Worm (Caenorhabditis elegans) whole organism, early embryonic: Measurements from ENCODE around the gene M05D6.1.

ENCODE experiments used
- B0310.2 ChIP-seq: sonication (generic microtip); optimal IDR thresholded peaks from 2 replicates; lab custom pipeline; 2016; ENCODE audit warnings: mild to moderate bottlenecking, missing genetic modification characterization, missing compliant biosample characterization
- F13C5.2 ChIP-seq: sonication (generic microtip); optimal IDR thresholded peaks from 2 replicates; lab custom pipeline; 2017; ENCODE audit warnings: mild to moderate bottlenecking, missing genetic modification characterization, inconsistent platforms, missing compliant biosample characterization
- aly-1 ChIP-seq: sonication (generic microtip); optimal IDR thresholded peaks from 2 replicates; lab custom pipeline; 2016; ENCODE audit warnings: missing genetic modification characterization, missing compliant biosample characterization
- ama-1 ChIP-seq: fragments of 150-350 bp; optimal IDR thresholded peaks from 2 replicates; lab custom pipeline; 2014
- ceh-13 ChIP-seq: fragments of 200-800 bp; sonication (Bioruptor generic); optimal IDR thresholded peaks from 2 replicates; lab custom pipeline; 2018; ENCODE audit warnings: mild to moderate bottlenecking, missing genetic modification characterization, missing compliant biosample characterization
- ceh-36 ChIP-seq: sonication (generic microtip); optimal IDR thresholded peaks from 2 replicates; lab custom pipeline; 2016; ENCODE audit warnings: missing genetic modification characterization, inconsistent platforms, missing compliant biosample characterization
- ets-7 ChIP-seq: sonication (generic microtip); optimal IDR thresholded peaks from 2 replicates; lab custom pipeline; 2016; ENCODE audit warnings: missing genotype, missing genetic modification characterization, missing compliant biosample characterization
- flt-1 ChIP-seq: fragments of 200-800 bp; sonication (Bioruptor generic); IDR thresholded peaks from 2 replicates; pipeline ENCODE4 v1.3.6; 2022; ENCODE audit warnings: missing genetic modification characterization, missing compliant biosample characterization
- hmbx-1 ChIP-seq: sonication (generic microtip); optimal IDR thresholded peaks from 2 replicates; lab custom pipeline; 2016; ENCODE audit warnings: mild to moderate bottlenecking, missing genetic modification characterization, missing compliant biosample characterization
- hmg-4 ChIP-seq: fragments of 200-800 bp; sonication (Bioruptor generic); optimal IDR thresholded peaks from 2 replicates; lab custom pipeline; 2018; ENCODE audit warnings: mild to moderate bottlenecking, missing genetic modification characterization, missing compliant biosample characterization
- hnd-1 ChIP-seq: sonication (generic microtip); optimal IDR thresholded peaks from 2 replicates; lab custom pipeline; 2016; ENCODE audit warnings: missing genetic modification characterization, missing compliant biosample characterization
- pes-1 ChIP-seq: fragments of 200-800 bp; sonication (Bioruptor generic); IDR thresholded peaks from 2 replicates; pipeline ENCODE4 v1.3.6; 2022; ENCODE audit warnings: missing genetic modification reagents, missing genetic modification characterization, missing compliant biosample characterization
- scrt-1 ChIP-seq: fragments of 200-800 bp; sonication (Bioruptor generic); IDR thresholded peaks from 2 replicates; pipeline ENCODE4 v1.3.6; 2022; ENCODE audit warnings: missing genetic modification characterization, missing compliant biosample characterization
- sea-1 ChIP-seq: fragments of 200-800 bp; sonication (Bioruptor generic); conservative IDR thresholded peaks from 2 replicates; pipeline ENCODE4 v1.3.6; 2022; ENCODE audit warnings: missing genetic modification characterization, missing compliant biosample characterization
- tbx-11 ChIP-seq: fragments of 200-800 bp; sonication (Bioruptor generic); IDR thresholded peaks from 2 replicates; pipeline ENCODE4 v1.3.6; 2022; ENCODE audit warnings: missing genetic modification characterization, missing compliant biosample characterization
- tbx-37 ChIP-seq: fragments of 200-800 bp; sonication (Bioruptor generic); conservative IDR thresholded peaks from 2 replicates; pipeline ENCODE4 v1.3.6; 2022; ENCODE audit warnings: missing genetic modification reagents, missing genetic modification characterization, missing compliant biosample characterization
- tra-4 ChIP-seq: sonication (generic microtip); optimal IDR thresholded peaks from 2 replicates; lab custom pipeline; 2017; ENCODE audit warnings: missing genetic modification characterization, missing compliant biosample characterization

M05D6.1 gene

DNA sequence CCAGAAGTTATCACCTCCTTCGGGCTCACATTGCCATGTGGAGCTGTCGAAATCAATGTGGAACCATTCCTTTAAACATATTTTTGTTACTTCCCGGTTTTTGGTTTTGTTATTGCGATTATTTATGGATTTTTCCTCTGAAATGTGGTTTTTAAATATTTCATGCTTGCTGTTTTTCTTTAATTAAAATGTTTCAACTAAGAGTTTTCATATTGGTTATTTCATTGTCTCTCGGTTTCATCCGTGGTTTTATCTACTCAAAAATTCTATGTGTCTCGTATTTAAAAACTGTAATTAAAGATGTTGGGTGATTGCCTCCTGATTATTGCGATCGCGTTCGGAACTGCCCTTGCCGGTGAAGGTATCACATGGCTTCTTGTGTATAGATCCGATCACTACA is 8.3 kb downstream of the M05D6.1 start, which contains the start of gene F22B5.10:
Gene F22B5.10 (plus strand): TSS at position 301 of the 400 bp plus-strand sequence.
- TF ChIP-seq ets-7 (tag; lab: Kevin White, UChicago) (no peak), B0310.2 (tag; lab: Kevin White, UChicago) (no peak), tbx-37 (no peak)

DNA sequence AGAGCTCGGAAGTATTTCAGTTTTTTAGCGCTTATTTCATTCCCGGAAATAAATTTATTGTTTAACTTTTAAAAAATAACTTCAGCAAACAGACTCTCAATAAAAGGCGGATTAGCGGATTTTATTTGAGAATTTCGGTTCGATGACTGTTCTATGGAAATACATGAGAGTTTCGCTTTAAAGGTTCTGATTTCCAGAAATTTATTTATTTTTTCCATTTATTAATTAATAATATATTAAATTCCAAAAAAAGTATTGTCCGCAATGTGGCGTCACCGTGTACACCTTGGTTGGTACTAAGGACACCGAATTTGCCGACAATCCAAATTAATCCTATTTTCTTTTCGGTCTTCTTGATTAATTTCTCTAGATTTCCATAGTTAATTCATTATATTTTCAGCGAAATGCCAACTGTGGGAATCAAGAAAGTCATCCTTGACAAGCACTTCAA is 10.7 kb downstream of the M05D6.1 start, which contains the start of gene fars-3:
Gene fars-3 (plus strand): TSS at position 401 of the 451 bp plus-strand sequence.
- TF ChIP-seq aly-1 (tag; lab: Kevin White, UChicago) (no peak), hmbx-1 (tag; lab: Kevin White, UChicago) (no peak), ceh-36 (tag; lab: Kevin White, UChicago) (peak; percentile 45)

DNA sequence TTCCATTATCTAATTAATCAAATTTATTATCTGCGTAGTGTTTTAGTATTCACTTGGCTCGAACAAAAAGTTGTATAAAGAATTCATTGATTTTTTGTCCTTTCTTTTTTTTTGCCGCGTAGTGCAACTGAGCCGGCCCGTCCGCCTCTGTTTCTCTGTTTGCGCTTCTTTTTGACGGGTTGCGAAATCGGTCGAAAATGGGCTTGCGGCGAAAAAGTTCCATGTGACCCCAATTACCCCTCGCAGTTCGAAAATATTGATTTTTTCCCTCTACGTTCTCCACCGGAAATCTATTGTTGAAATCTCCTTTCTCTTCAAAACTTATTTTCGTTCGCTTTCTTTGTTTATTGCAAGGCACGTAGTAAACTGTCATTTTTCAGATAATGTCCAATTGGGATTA is 17.8 kb downstream of the M05D6.1 start, which contains the start of gene zyg-9:
Gene zyg-9 (plus strand): TSS at position 381 of the 400 bp plus-strand sequence.
- TF ChIP-seq ama-1 (no peak), ceh-13 (no peak), aly-1 (tag; lab: Kevin White, UChicago) (no peak), tra-4 (tag; lab: Kevin White, UChicago) (no peak), ets-7 (tag; lab: Kevin White, UChicago) (no peak), sea-1 (no peak), pes-1 (GFP tag; lab: Robert Waterston, UW) (no peak), tbx-11 (GFP tag; lab: Robert Waterston, UW) (no peak), F13C5.2 (tag; lab: Kevin White, UChicago) (no peak), flt-1 (GFP tag; lab: Robert Waterston, UW) (no peak), tbx-37 (no peak), scrt-1 (no peak), hnd-1 (no peak), B0310.2 (tag; lab: Kevin White, UChicago) (no peak), ceh-36 (tag; lab: Kevin White, UChicago) (no peak), hmg-4 (GFP tag; lab: Kevin White, UChicago) (no peak)

DNA sequence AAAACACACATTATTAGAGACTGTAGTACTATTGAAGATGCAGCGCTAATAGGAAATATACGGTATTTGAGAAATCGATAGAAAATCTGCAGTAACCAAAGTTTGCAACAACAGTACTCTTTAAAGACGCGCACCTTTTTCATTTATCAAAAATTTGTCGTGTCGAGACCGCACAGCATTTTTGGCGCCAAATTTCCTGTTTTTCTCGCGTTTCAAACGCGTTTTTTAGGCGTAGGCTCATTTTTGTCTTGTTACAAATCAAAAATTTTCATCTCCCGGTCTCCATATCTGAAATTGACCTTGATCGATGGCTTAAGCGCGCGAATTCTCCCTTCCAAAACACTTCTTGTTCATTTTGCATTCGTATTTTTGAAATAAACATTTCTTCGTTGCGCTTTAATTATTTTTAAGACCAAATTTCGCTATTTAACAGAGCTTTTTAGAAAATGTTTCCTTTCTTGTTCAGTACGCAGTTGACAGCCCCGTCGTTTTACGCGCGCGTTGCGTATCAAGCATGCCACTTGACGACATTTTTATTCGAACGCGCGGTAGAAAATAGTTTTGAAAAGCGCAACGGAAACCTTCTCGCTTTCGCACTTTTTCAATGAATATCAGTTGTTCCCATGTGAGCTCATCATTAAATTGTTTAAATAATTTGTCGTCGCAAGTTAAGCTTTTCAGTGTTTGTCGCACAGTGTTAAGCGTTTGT is 18.4 kb downstream of the M05D6.1 start:
- TF ChIP-seq sea-1: no peak
- no peak for TF ChIP-seq hmbx-1 (tag; lab: Kevin White, UChicago)
- no peak for TF ChIP-seq aly-1 (tag; lab: Kevin White, UChicago)

DNA sequence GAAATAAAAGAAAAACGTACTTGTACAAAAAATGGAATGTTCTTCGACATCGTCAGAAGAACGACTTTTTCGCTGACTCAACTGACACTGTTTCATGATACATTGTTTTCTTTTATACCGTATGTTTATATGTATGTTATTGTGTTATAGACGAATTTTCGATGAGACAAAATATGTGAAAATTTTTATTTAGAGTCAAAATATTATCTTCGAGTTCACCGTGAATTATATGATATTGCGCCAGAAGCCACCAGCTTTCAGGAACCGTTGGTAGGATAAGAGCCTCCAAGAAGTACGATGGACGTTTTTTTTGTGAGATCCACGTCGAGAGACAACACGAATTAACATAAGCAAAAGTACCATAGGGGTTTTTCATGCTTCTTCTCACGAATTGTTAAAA is 19.1 kb downstream of the M05D6.1 start, which contains the start of gene F22B5.6:
Gene F22B5.6 (minus strand): TSS at position 101 of the 400 bp plus-strand sequence.
- TF ChIP-seq flt-1 (GFP tag; lab: Robert Waterston, UW) (no peak), B0310.2 (tag; lab: Kevin White, UChicago) (no peak), hnd-1 (no peak)

DNA sequence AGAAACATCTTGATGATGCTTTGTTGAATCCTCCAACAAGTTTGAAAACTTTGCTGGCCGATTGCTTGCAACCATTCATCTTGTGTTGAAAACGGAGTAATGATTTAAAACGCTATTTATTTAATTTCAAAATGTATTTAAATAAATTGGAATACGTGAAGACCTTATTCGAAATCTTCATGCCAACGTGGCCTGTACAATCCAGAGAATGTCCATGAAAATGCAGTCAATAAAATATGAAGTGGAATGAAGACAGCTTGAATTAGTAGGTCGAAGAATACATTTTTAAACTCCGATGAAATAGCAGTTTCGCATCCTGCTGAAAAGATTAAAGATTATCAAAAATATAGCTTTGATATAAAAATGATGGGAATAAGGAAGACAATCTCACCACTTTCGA is 20.7 kb downstream of the M05D6.1 start, which contains the start of gene F22B5.5:
Gene F22B5.5 (minus strand): TSS at position 101 of the 400 bp plus-strand sequence.
- no peak for TF ChIP-seq aly-1 (tag; lab: Kevin White, UChicago)
- no peak for TF ChIP-seq hnd-1
- no peak for TF ChIP-seq scrt-1
- no peak for TF ChIP-seq hmg-4 (GFP tag; lab: Kevin White, UChicago)
- no peak for TF ChIP-seq tbx-37
- no peak for TF ChIP-seq ceh-13
- TF ChIP-seq B0310.2 (tag; lab: Kevin White, UChicago): no peak
- no peak for TF ChIP-seq tra-4 (tag; lab: Kevin White, UChicago)

DNA sequence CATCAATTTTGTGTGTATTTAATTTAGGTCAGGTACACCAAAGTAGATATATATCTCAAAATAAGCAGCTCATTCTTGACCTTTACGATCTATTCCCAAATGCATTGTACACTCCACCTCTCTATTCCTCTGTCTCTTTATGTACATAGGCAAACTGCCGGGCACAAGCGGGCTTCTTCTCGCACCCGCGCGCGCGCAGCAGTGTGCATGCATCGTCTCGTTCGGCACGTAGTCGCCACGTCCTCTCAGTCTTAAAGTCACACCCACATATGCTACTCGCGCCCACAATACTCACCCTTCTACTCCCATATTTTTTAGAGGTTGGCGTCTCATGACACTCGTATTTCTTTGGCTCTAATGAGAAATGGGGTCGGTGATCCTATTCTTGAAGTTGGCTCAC is 23.8 kb downstream of the M05D6.1 start:
- TF ChIP-seq F13C5.2 (tag; lab: Kevin White, UChicago) (no peak), hnd-1 (no peak), flt-1 (GFP tag; lab: Robert Waterston, UW) (no peak), pes-1 (GFP tag; lab: Robert Waterston, UW) (no peak), tra-4 (tag; lab: Kevin White, UChicago) (no peak), ceh-13 (no peak), ets-7 (tag; lab: Kevin White, UChicago) (no peak), hmg-4 (GFP tag; lab: Kevin White, UChicago) (no peak), aly-1 (tag; lab: Kevin White, UChicago) (no peak), ama-1 (no peak), sea-1 (no peak)

DNA sequence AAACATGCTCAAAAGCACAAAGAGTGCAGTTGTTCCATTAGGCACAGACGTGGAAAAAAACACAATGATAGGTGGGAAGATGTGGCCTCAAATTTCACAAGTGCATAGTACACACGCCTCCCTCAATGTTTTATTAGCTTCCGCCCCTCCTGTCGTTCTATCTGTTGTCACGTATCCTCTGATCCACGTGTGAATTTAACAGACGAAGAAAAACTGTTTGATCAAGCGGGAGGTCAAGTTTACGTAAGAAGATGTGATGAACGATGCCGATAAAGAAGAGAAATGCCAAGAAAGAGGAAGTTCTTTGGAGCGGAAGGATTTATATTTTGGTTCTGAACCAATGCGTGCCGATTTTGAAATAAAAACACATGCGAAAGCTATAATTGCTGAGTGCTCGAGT is 24.5 kb downstream of the M05D6.1 start:
- no peak for TF ChIP-seq hnd-1
- no peak for TF ChIP-seq ceh-13
- no peak for TF ChIP-seq flt-1 (GFP tag; lab: Robert Waterston, UW)
- no peak for TF ChIP-seq sea-1

DNA sequence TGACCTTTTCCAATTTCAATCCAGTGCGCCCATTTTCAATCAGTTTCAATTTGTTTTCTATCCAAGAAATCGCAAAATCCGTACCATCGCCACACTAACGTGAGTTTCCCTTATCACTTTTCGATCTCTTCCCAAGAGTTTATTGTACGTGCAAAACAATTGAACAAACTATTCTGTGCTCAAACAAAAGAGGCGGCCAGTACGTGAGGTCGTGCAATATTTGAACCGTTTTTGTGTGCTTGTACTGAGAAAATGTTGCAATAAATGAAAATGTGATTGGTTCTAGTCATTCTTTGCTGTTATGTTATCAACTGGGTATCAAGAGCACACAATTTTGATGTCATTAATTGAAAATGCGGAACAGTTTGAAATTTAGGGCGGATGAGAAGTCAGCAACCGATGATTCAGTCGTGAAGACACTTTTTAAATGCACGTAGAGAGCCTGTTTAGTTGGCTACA is 25.5 kb downstream of the M05D6.1 start, which contains the start of gene F22B5.4:
Gene F22B5.4 (plus strand): TSS at position 51 of the 459 bp plus-strand sequence.
- TF ChIP-seq ets-7 (tag; lab: Kevin White, UChicago): no peak
- TF ChIP-seq ceh-13: no peak
